Worm (Caenorhabditis elegans) whole organism, L4/young adult: Measurements from ENCODE around the gene W03A5.1.

Experiments used
- W03F9.2 ChIP-seq: fragments of 150-350 bp; optimal IDR thresholded peaks from 2 replicates; lab custom pipeline; 2014; ENCODE audit warnings: missing biosample characterization, missing genetic modification characterization
- dao-5 ChIP-seq: sonication (generic microtip); optimal IDR thresholded peaks from 2 replicates; lab custom pipeline; 2016; ENCODE audit warnings: missing genotype, missing genetic modification characterization, moderate library complexity, missing compliant biosample characterization
- him-1 ChIP-seq: sonication (generic microtip); optimal IDR thresholded peaks from 2 replicates; lab custom pipeline; 2016; ENCODE audit warnings: missing genotype, missing genetic modification reagents, missing genetic modification characterization, missing compliant biosample characterization

DNA sequence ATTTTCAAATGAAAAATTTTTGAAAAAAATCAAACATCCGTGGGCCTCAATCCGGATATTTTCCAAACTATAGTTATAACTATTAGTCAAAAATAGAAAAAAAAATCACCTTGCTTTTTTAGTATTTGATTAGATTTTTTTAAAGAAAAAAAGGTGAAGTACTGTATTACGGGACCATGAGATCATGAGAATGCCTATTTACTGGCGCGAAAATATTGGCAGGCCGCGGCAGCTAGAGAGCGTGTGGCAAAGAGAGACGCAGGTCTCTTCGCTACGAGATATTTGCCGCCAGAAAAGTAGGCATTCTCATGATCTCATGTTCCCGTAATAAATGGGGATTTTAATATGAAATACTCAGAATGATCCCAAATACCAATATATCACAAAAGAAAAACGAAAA, 2.7 kb upstream of the W03A5.1 start:
- TF ChIP-seq him-1 (tag; lab: Kevin White, UChicago) (no peak), W03F9.2 (no peak), dao-5 (no peak)
